Fruit fly (Drosophila melanogaster): ENCODE results near the gene Uch.
A peak's percentile ranks its signal among the peaks of the same experiment; 100 is the strongest.

Gene Uch

DNA sequence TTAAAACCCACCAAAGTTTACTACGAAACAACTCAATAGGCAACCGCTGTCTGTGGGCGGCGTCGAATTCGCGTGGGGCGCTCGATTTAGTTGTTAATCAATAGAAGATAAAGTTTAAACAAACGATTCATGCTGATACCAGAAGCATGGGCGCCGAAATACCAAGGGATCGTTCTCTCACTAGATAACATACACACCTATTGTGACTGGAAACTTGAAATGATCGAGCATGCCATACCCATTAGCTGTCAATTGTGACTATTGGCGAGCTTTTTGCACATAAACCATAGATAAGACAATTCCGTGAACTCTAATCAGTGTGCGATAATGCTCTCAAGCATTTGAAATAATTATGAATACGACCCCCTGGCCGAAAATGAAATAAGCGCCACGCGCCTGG is 34.6 kb downstream of the Uch start (continued):
- TF ChIP-seq cas (GFP tag; IDR thresholded peaks at IDR 0.05) (peak; percentile 33; the same call in 1 of the 2 replicates), GATAe (GFP tag; conservative IDR thresholded peaks at IDR 0.05) (peak; percentile 85), hth (optimal IDR thresholded peaks at IDR 0.05) (no peak), CG8089 (GFP tag; optimal IDR thresholded peaks at IDR 0.05) (peak; percentile 26), ap (GFP tag; IDR thresholded peaks at IDR 0.05) (no peak), CG9876 (GFP tag; optimal IDR thresholded peaks at IDR 0.05) (peak; percentile 27), CG10462 (GFP tag; optimal IDR thresholded peaks at IDR 0.05) (peak; percentile 2), BEAF-32 (GFP tag; optimal IDR thresholded peaks at IDR 0.05) (no peak), CG8359 (GFP tag; optimal IDR thresholded peaks at IDR 0.05; ENCODE audit: borderline replicate concordance) (peak; percentile 0), CG12104 (GFP tag; optimal IDR thresholded peaks at IDR 0.05) (no peak), CG6683 (GFP tag; optimal IDR thresholded peaks at IDR 0.05) (peak; percentile 22), CG15011 (GFP tag; optimal IDR thresholded peaks at IDR 0.05) (peak; percentile 29), CG2116 (GFP tag; optimal IDR thresholded peaks at IDR 0.05) (no peak), CG14667 (GFP tag; IDR thresholded peaks at IDR 0.05) (peak; percentile 58), CrebB (tag; optimal IDR thresholded peaks at IDR 0.05) (peak; percentile 75), CG5180 (GFP tag; optimal IDR thresholded peaks at IDR 0.05) (peak; percentile 38), CG14050 (GFP tag; IDR thresholded peaks at IDR 0.05) (peak; percentile 47), CG16813 (GFP tag; IDR thresholded peaks at IDR 0.05; ENCODE audit: partially characterized antibody) (no peak), CG7839 (tag; optimal IDR thresholded peaks at IDR 0.05) (peak; percentile 78), crol (GFP tag; IDR thresholded peaks at IDR 0.05) (no peak), ase (GFP tag; IDR thresholded peaks at IDR 0.05) (peak; percentile 71; the same call in 2 of the 3 replicates), dan (GFP tag; IDR thresholded peaks at IDR 0.05) (no peak), pan (optimal IDR thresholded peaks at IDR 0.05) (no peak), pan (GFP tag; optimal IDR thresholded peaks at IDR 0.05 in 1 of 2, IDR thresholded peaks at IDR 0.05 in 1 of 2) (peak in 1 of 2 experiments; percentile 75), oc (tag; optimal IDR thresholded peaks at IDR 0.05) (peak; percentile 55), CG15073 (GFP tag; optimal IDR thresholded peaks at IDR 0.05) (no peak), Atf3 (GFP tag; optimal IDR thresholded peaks at IDR 0.05) (peak; percentile 66), danr (GFP tag; IDR thresholded peaks at IDR 0.05) (peak; percentile 59; the same call in 1 of the 2 replicates), btn (GFP tag; optimal IDR thresholded peaks at IDR 0.05) (peak; percentile 56), CG16863 (GFP tag; optimal IDR thresholded peaks at IDR 0.05) (peak; percentile 60), mld (GFP tag; IDR thresholded peaks at IDR 0.05; ENCODE audit: partially characterized antibody) (no peak), slbo (GFP tag; IDR thresholded peaks at IDR 0.05) (peak; percentile 89), CG11560 (tag; IDR thresholded peaks at IDR 0.05) (peak; percentile 57; the same call in 1 of the 3 replicates), Abd-B (GFP tag; optimal IDR thresholded peaks at IDR 0.05) (peak; percentile 66), Chrac-16 (GFP tag; optimal IDR thresholded peaks at IDR 0.05) (peak; percentile 73), hb (GFP tag; IDR thresholded peaks at IDR 0.05; ENCODE audit: partially characterized antibody) (no peak), CG34422 (GFP tag; IDR thresholded peaks at IDR 0.05) (peak; percentile 55; the same call in 1 of the 3 replicates), Sry-δ (GFP tag; optimal IDR thresholded peaks at IDR 0.05) (peak; percentile 36), HmgZ (tag; optimal IDR thresholded peaks at IDR 0.05) (peak; percentile 81), HmgD (GFP tag; optimal IDR thresholded peaks at IDR 0.05) (peak; percentile 39), scrt (GFP tag; optimal IDR thresholded peaks at IDR 0.05) (peak; percentile 60), Neu2 (GFP tag; optimal IDR thresholded peaks at IDR 0.05; ENCODE audit: borderline replicate concordance) (no peak), Ets97D (GFP tag; optimal IDR thresholded peaks at IDR 0.05) (peak; percentile 21), odd (GFP tag; optimal IDR thresholded peaks at IDR 0.05) (no peak), CG18476 (GFP tag; optimal IDR thresholded peaks at IDR 0.05) (peak; percentile 48), TFAM (GFP tag; optimal IDR thresholded peaks at IDR 0.05) (no peak), CG1024 (GFP tag; IDR thresholded peaks at IDR 0.05) (no peak), Dfd (GFP tag; optimal IDR thresholded peaks at IDR 0.05) (no peak), her (GFP tag; optimal IDR thresholded peaks at IDR 0.05) (peak; percentile 80), CG3838 (GFP tag; optimal IDR thresholded peaks at IDR 0.05) (peak; percentile 6), Doc3 (GFP tag; IDR thresholded peaks at IDR 0.05; ENCODE audit: partially characterized antibody) (no peak)
